Worm (Caenorhabditis elegans): ENCODE results near the gene usp-14.

The usp-14 gene

ce11 chrII:14525013-14525412, 36.5 kb upstream of the usp-14 start, which contains the start of gene F57C2.4:
Gene F57C2.4, plus strand, starts transcription at chrII:14525313.
- TF ChIP-seq F33H1.4 (GFP tag; IDR thresholded peaks at IDR 0.05) (no peak), Y95B8A.8 (GFP tag; IDR thresholded peaks at IDR 0.05) (no peak), nhr-80 (tag; optimal IDR thresholded peaks at IDR 0.05) (no peak), unc-130 (GFP tag; optimal IDR thresholded peaks at IDR 0.05) (no peak), snpc-1.1 (tag; optimal IDR thresholded peaks at IDR 0.05; ENCODE audit: insufficient read depth) (no peak), ztf-22 (GFP tag; optimal IDR thresholded peaks at IDR 0.05) (no peak), bed-2 (GFP tag; IDR thresholded peaks at IDR 0.05) (no peak), lin-54 (GFP tag; optimal IDR thresholded peaks at IDR 0.05) (no peak), ekl-4 (GFP tag; IDR thresholded peaks at IDR 0.05) (no peak), sdz-38 (tag; optimal IDR thresholded peaks at IDR 0.05) (no peak), F23B12.7 (tag; optimal IDR thresholded peaks at IDR 0.05; ENCODE audit: insufficient read depth) (no peak), chd-7 (tag; optimal IDR thresholded peaks at IDR 0.05) (no peak), F49E8.2 (tag; optimal IDR thresholded peaks at IDR 0.05; ENCODE audit: insufficient read depth) (no peak), lin-35 (GFP tag; optimal IDR thresholded peaks at IDR 0.05) (no peak), tbx-9 (tag; optimal IDR thresholded peaks at IDR 0.05; ENCODE audit: borderline replicate concordance) (no peak), ztf-25 (GFP tag; IDR thresholded peaks at IDR 0.05) (no peak), hmg-1.2 (GFP tag; IDR thresholded peaks at IDR 0.05) (no peak)

DNA sequence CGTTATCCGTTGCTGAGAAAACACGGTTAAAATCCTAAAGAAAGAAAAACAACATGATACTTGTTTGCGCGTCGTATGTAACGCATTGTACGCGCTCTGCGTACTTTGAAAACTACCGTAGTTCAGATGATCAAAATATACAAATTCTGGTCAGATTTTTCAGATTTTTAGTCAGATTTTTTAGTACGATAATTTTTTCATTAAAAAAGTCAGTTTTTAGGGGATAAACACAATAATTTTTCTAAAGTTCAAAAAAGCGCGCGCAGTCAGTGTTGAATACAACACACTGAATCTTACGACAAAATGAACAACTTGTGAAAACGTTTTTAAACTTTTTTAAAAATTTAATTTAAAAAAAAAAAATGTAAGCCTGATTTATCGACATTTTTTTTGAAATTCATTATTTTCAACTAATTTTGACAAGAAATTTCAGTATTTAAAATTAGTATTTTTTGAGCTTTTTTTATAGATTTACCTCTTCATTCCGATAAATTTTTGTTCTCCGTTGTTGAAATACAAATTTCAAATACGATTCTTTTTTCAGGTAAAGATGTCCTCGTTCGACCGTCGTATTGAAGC, 35.2 kb upstream of the usp-14 start, which contains the start of gene pot-2:
TSS of gene pot-2 (plus strand) at position 529 of the 579 bp plus-strand sequence.
- no peak for TF ChIP-seq ztf-6 (GFP tag; IDR thresholded peaks at IDR 0.05)
- TF ChIP-seq efl-1 (GFP tag; optimal IDR thresholded peaks at IDR 0.05), result peak; percentile 75
- TF ChIP-seq F52B5.7 (tag; optimal IDR thresholded peaks at IDR 0.05), result no peak
- TF ChIP-seq madf-8 (GFP tag; conservative IDR thresholded peaks at IDR 0.05), result peak; percentile 58
- TF ChIP-seq madf-6 (GFP tag; IDR thresholded peaks at IDR 0.05), result peak; percentile 80
- 0 out of 2 replicates have a peak, but pooled peaks have one; percentile 17 for TF ChIP-seq F33H1.4 (GFP tag; IDR thresholded peaks at IDR 0.05)
- peak; percentile 87 for TF ChIP-seq lsl-1 (GFP tag; optimal IDR thresholded peaks at IDR 0.05)
- peak; percentile 26 for TF ChIP-seq lin-54 (GFP tag; optimal IDR thresholded peaks at IDR 0.05)
- TF ChIP-seq xnd-1 (tag; optimal IDR thresholded peaks at IDR 0.05), result peak; percentile 49
- TF ChIP-seq ceh-91 (GFP tag; IDR thresholded peaks at IDR 0.05), result 0 out of 2 replicates have a peak, but pooled peaks have one; percentile 13
- TF ChIP-seq bed-1 (GFP tag; IDR thresholded peaks at IDR 0.05), result no peak
- TF ChIP-seq pha-4 (tag; optimal IDR thresholded peaks at IDR 0.05), result no peak
- no peak for TF ChIP-seq rec-8 (tag; optimal IDR thresholded peaks at IDR 0.05)
- peak; percentile 50; the same call in 1 of the 2 replicates for TF ChIP-seq D2030.7 (GFP tag; IDR thresholded peaks at IDR 0.05)
- TF ChIP-seq snpc-1.3 (tag; optimal IDR thresholded peaks at IDR 0.05; ENCODE audit: insufficient read depth), result peak; percentile 16

DNA sequence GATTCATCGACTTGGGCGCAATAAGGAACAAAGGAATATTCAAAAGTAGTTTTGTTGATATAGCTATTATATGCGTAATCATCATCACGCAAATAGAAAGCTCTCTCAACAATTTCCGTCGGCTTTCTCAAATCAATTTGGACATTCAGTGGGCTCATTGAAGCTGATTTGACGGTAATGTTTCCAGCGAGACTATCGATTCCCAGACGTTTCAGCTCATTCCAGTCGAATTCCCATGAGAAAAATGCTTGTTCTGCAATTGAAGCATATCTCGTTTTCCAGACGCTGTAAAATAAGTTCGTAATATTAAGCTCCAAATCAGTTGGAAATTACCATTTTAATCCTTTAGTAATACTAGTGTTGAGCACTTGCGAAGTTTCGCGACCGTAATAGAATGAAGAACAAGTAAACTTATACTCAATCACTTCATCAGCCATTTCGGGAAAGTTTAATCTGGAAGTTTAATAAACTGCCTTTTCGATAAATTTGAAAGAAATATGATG, 34.6 kb upstream of the usp-14 start, which contains the start of gene btb-20:
TSS of gene btb-20 (minus strand) at position 453 of the 503 bp plus-strand sequence.
- TF ChIP-seq ceh-91 (GFP tag; IDR thresholded peaks at IDR 0.05), result no peak
- TF ChIP-seq F23B12.7 (tag; optimal IDR thresholded peaks at IDR 0.05; ENCODE audit: insufficient read depth), result no peak
- TF ChIP-seq lin-35 (GFP tag; optimal IDR thresholded peaks at IDR 0.05), result no peak
- no peak for TF ChIP-seq gei-17 (GFP tag; optimal IDR thresholded peaks at IDR 0.05)

DNA sequence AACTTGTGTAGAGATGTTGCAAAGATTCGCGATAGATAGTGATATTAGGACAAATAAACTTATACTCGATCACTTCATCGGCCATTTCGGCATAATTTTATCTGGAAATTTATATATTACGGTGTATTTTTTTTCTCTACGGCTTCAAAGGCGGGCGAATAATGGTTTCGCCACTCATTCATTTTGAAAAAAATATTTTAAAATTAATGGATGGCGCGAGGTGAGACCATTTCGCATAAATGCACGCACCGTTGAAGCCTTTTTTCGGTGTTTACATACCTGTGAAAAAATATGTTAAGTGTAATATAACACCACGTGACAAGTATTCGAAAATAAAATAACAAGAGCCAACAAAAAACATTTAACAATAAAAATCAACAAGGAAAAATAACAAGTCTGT, 33.5 kb upstream of the usp-14 start, which contains the start of gene btb-19:
TSS of gene btb-19 (minus strand) at position 101 of the 400 bp plus-strand sequence.
- TF ChIP-seq lin-54 (GFP tag; optimal IDR thresholded peaks at IDR 0.05), result no peak
- no peak for TF ChIP-seq nhr-90 (tag; optimal IDR thresholded peaks at IDR 0.05)
- TF ChIP-seq hlh-26 (GFP tag; conservative IDR thresholded peaks at IDR 0.05), result no peak
- TF ChIP-seq lag-1 (GFP tag; IDR thresholded peaks at IDR 0.05), result no peak
- no peak for TF ChIP-seq hlh-12 (tag; optimal IDR thresholded peaks at IDR 0.05)
- TF ChIP-seq nhr-179 (tag; optimal IDR thresholded peaks at IDR 0.05), result no peak
- no peak for TF ChIP-seq F22D6.2 (tag; optimal IDR thresholded peaks at IDR 0.05)
- TF ChIP-seq nhr-27 (tag; optimal IDR thresholded peaks at IDR 0.05), result no peak
- TF ChIP-seq ztf-18 (tag; optimal IDR thresholded peaks at IDR 0.05), result no peak
- no peak for TF ChIP-seq ceh-91 (GFP tag; IDR thresholded peaks at IDR 0.05)
- no peak for TF ChIP-seq madf-6 (GFP tag; IDR thresholded peaks at IDR 0.05)
- no peak for TF ChIP-seq ceh-100 (GFP tag; IDR thresholded peaks at IDR 0.05)
- no peak for TF ChIP-seq ztf-25 (GFP tag; IDR thresholded peaks at IDR 0.05)
- no peak for TF ChIP-seq cebp-2 (GFP tag; IDR thresholded peaks at IDR 0.05)
- TF ChIP-seq pha-4 (tag; optimal IDR thresholded peaks at IDR 0.05), result no peak
- TF ChIP-seq nfya-1 (tag; optimal IDR thresholded peaks at IDR 0.05; ENCODE audit: borderline replicate concordance, insufficient read depth), result no peak

Measured in whole organism, young adult.